Fruit fly (Drosophila melanogaster) whole organism, adult: ENCODE data around the gene Sec24CD.

Experiments
- CG11617 ChIP-seq: fragments of 200-800 bp; sonication (Bioruptor generic); optimal IDR thresholded peaks from 2 replicates; lab custom pipeline; 2017; ENCODE audit warnings: mild to moderate bottlenecking, missing biosample characterization, missing genetic modification reagents, missing genetic modification characterization
- CG12768 ChIP-seq: fragments of 200-800 bp; sonication (Bioruptor generic); optimal IDR thresholded peaks from 2 replicates; lab custom pipeline; 2017; ENCODE audit warnings: missing biosample characterization, missing genetic modification characterization, mild to moderate bottlenecking, moderate library complexity, missing genetic modification reagents
- CG7045 ChIP-seq: fragments of 200-800 bp; sonication (Bioruptor generic); optimal IDR thresholded peaks from 2 replicates; lab custom pipeline; 2017; ENCODE audit warnings: missing biosample characterization, mild to moderate bottlenecking, missing genetic modification characterization
- CG7101 ChIP-seq: fragments of 200-800 bp; sonication (Bioruptor generic); optimal IDR thresholded peaks from 2 replicates; lab custom pipeline; 2018; ENCODE audit warnings: missing biosample characterization, mild to moderate bottlenecking, missing genetic modification characterization, moderate library complexity
- Crg-1 ChIP-seq: fragments of 200-800 bp; sonication (Bioruptor generic); optimal IDR thresholded peaks from 2 replicates; lab custom pipeline; 2016; ENCODE audit warnings: missing biosample characterization, missing genetic modification characterization
- cic ChIP-seq: fragments of 200-800 bp; sonication (Bioruptor generic); optimal IDR thresholded peaks from 2 replicates; lab custom pipeline; 2017; ENCODE audit warnings: missing biosample characterization, mild to moderate bottlenecking, missing genetic modification characterization, moderate library complexity
- kay ChIP-seq: fragments of 200-800 bp; sonication (Bioruptor generic); peaks from one replicate; lab custom pipeline; 2016; ENCODE audit warnings: missing biosample characterization, missing genetic modification characterization, borderline replicate concordance
- pad ChIP-seq: fragments of 200-800 bp; sonication (Bioruptor generic); optimal IDR thresholded peaks from 3 replicates; lab custom pipeline; 2017; ENCODE audit warnings: missing biosample characterization, missing genetic modification characterization, mild to moderate bottlenecking, moderate library complexity, missing genetic modification reagents
- tj ChIP-seq: fragments of 200-800 bp; sonication (Bioruptor generic); optimal IDR thresholded peaks from 3 replicates; lab custom pipeline; 2017; ENCODE audit warnings: missing biosample characterization, mild to moderate bottlenecking, missing genetic modification characterization, moderate library complexity

DNA sequence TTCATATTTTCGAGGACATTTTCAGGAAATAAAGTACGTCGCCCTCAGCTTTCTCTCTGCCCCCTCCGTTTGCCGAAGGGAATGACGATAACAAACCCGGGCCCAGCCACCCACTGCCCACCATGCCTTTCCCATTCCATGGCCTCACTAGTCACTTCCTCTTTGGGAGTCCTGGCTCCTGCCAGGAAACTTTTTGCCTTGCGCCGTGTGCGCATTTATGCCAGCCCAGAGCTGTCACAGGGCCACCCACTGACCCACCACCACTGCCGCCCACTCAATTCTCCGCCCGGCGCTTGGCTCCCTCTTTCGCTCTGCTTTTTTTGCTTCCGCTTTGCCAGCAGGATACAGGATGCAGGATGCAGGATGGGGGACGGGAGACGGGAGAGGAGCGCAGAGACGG is 49.2 kb downstream of the Sec24CD start:
- no peak for TF ChIP-seq kay (GFP tag; lab: Kevin White, UChicago)
- no peak for TF ChIP-seq CG12768 (GFP tag; lab: Kevin White, UChicago)
- no peak for TF ChIP-seq tj (GFP tag; lab: Kevin White, UChicago)
- TF ChIP-seq CG7101: no peak
- TF ChIP-seq Crg-1 (GFP tag; lab: Kevin White, UChicago): no peak
- TF ChIP-seq cic (GFP tag; lab: Kevin White, UChicago): no peak
- no peak for TF ChIP-seq pad
- TF ChIP-seq CG7045 (GFP tag; lab: Kevin White, UChicago): no peak
- TF ChIP-seq CG11617 (GFP tag; lab: Kevin White, UChicago): no peak
